Worm (Caenorhabditis elegans) whole organism, late embryonic: ENCODE results near the gene rab-7.
A peak's percentile ranks its signal among the peaks of the same experiment; 100 is the strongest.

Experiments used
- C08G9.2 ChIP-seq: sonication (generic microtip); optimal IDR thresholded peaks from 2 replicates; lab custom pipeline; 2016; ENCODE audit warnings: mild to moderate bottlenecking, missing genetic modification characterization, moderate library complexity, missing compliant biosample characterization
- C38D4.7 ChIP-seq: fragments of 200-800 bp; sonication (Bioruptor generic); optimal IDR thresholded peaks from 2 replicates; lab custom pipeline; 2018; ENCODE audit warnings: mild to moderate bottlenecking, missing genetic modification characterization, moderate library complexity, missing compliant biosample characterization
- Y22D7AL.16 ChIP-seq: sonication (generic microtip); optimal IDR thresholded peaks from 2 replicates; lab custom pipeline; 2016; ENCODE audit warnings: missing genetic modification characterization, missing compliant biosample characterization
- ama-1 ChIP-seq: fragments of 150-350 bp; optimal IDR thresholded peaks from 2 replicates; lab custom pipeline; 2014
- ceh-30 ChIP-seq: fragments of 150-350 bp; optimal IDR thresholded peaks from 2 replicates; lab custom pipeline; 2014; ENCODE audit warnings: missing biosample characterization, missing genetic modification characterization
- ceh-45 ChIP-seq: fragments of 200-800 bp; sonication (Bioruptor generic); IDR thresholded peaks from 2 replicates; pipeline ENCODE4 v1.3.6; 2022; ENCODE audit warnings: missing genetic modification reagents, missing genetic modification characterization, missing compliant biosample characterization
- ceh-48 ChIP-seq: sonication (generic microtip); optimal IDR thresholded peaks from 2 replicates; lab custom pipeline; 2016; ENCODE audit warnings: missing genetic modification characterization, inconsistent platforms, missing compliant biosample characterization
- che-1 ChIP-seq: sonication (generic microtip); optimal IDR thresholded peaks from 2 replicates; lab custom pipeline; 2016; ENCODE audit warnings: mild to moderate bottlenecking, missing genetic modification characterization, missing compliant biosample characterization
- dmd-4 ChIP-seq: sonication (generic microtip); optimal IDR thresholded peaks from 2 replicates; lab custom pipeline; 2016; ENCODE audit warnings: borderline replicate concordance, missing genetic modification characterization, missing compliant biosample characterization
- elt-2 ChIP-seq: sonication (generic microtip); optimal IDR thresholded peaks from 2 replicates; lab custom pipeline; 2016; ENCODE audit warnings: missing genetic modification reagents, missing genetic modification characterization, missing compliant biosample characterization
- gmeb-2 ChIP-seq: sonication (generic microtip); optimal IDR thresholded peaks from 2 replicates; lab custom pipeline; 2016; ENCODE audit warnings: missing genetic modification characterization, inconsistent platforms, missing compliant biosample characterization
- hlh-15 ChIP-seq: sonication (generic microtip); optimal IDR thresholded peaks from 2 replicates; lab custom pipeline; 2016; ENCODE audit warnings: missing genetic modification characterization, missing compliant biosample characterization
- hlh-30 ChIP-seq: sonication (generic microtip); optimal IDR thresholded peaks from 2 replicates; lab custom pipeline; 2017; ENCODE audit warnings: antibody characterized with exemption, missing genetic modification characterization, missing compliant biosample characterization; ENCODE audit not compliant: insufficient read depth
- hlh-6 ChIP-seq: sonication (generic microtip); optimal IDR thresholded peaks from 2 replicates; lab custom pipeline; 2016; ENCODE audit warnings: missing genotype, missing genetic modification characterization, missing compliant biosample characterization
- hlh-8 ChIP-seq: sonication (generic microtip); optimal IDR thresholded peaks from 2 replicates; lab custom pipeline; 2016; ENCODE audit warnings: missing genotype, missing genetic modification characterization, missing compliant biosample characterization
- lim-6 ChIP-seq: sonication (generic microtip); optimal IDR thresholded peaks from 2 replicates; lab custom pipeline; 2016; ENCODE audit warnings: missing genetic modification characterization, missing compliant biosample characterization
- lin-11 ChIP-seq: fragments of 200-800 bp; sonication (Bioruptor generic); optimal IDR thresholded peaks from 2 replicates; lab custom pipeline; 2018; ENCODE audit warnings: mild to moderate bottlenecking, missing genetic modification characterization, missing compliant biosample characterization
- madf-2 ChIP-seq: sonication (generic microtip); optimal IDR thresholded peaks from 2 replicates; lab custom pipeline; 2017; ENCODE audit warnings: missing genetic modification characterization, missing compliant biosample characterization
- mec-3 ChIP-seq: sonication (generic microtip); optimal IDR thresholded peaks from 2 replicates; lab custom pipeline; 2016; ENCODE audit warnings: borderline replicate concordance, missing genetic modification characterization, missing compliant biosample characterization
- nfya-1 ChIP-seq: sonication (generic microtip); optimal IDR thresholded peaks from 2 replicates; lab custom pipeline; 2017; ENCODE audit warnings: missing genetic modification characterization, mild to moderate bottlenecking, missing compliant biosample characterization, antibody characterized with exemption, moderate library complexity
- nhr-11 ChIP-seq: fragments of 150-350 bp; optimal IDR thresholded peaks from 2 replicates; lab custom pipeline; 2014; ENCODE audit warnings: missing biosample characterization, missing genetic modification characterization
- pag-3 ChIP-seq: sonication (generic microtip); optimal IDR thresholded peaks from 2 replicates; lab custom pipeline; 2016; ENCODE audit warnings: missing compliant biosample characterization, missing genetic modification characterization, borderline replicate concordance
- pax-1 ChIP-seq: fragments of 150-350 bp; optimal IDR thresholded peaks from 2 replicates; lab custom pipeline; 2014; ENCODE audit warnings: missing biosample characterization, missing genetic modification characterization
- pha-2 ChIP-seq: sonication (generic microtip); optimal IDR thresholded peaks from 2 replicates; lab custom pipeline; 2017; ENCODE audit warnings: mild to moderate bottlenecking, missing genetic modification characterization, missing compliant biosample characterization
- pros-1 ChIP-seq: fragments of 150-350 bp; optimal IDR thresholded peaks from 2 replicates; lab custom pipeline; 2014; ENCODE audit warnings: missing biosample characterization, missing genetic modification reagents, missing genetic modification characterization
- ref-2 ChIP-seq: sonication (generic microtip); optimal IDR thresholded peaks from 2 replicates; lab custom pipeline; 2016; ENCODE audit warnings: missing genetic modification characterization, missing compliant biosample characterization
- rnt-1 ChIP-seq: sonication (generic microtip); optimal IDR thresholded peaks from 2 replicates; lab custom pipeline; 2016; ENCODE audit warnings: missing genetic modification characterization, missing compliant biosample characterization
- sdc-2 ChIP-seq: sonication (generic microtip); optimal IDR thresholded peaks from 2 replicates; lab custom pipeline; 2016; ENCODE audit warnings: missing genotype, missing genetic modification characterization, missing compliant biosample characterization
- sox-2 ChIP-seq: fragments of 200-800 bp; sonication (Bioruptor generic); IDR thresholded peaks from 2 replicates; pipeline ENCODE4 v1.3.6; 2022; ENCODE audit warnings: missing genetic modification reagents, missing genetic modification characterization, missing compliant biosample characterization
- syd-9 ChIP-seq: sonication (generic microtip); optimal IDR thresholded peaks from 2 replicates; lab custom pipeline; 2016; ENCODE audit warnings: mild to moderate bottlenecking, missing genetic modification characterization, moderate library complexity, missing compliant biosample characterization
- unc-42 ChIP-seq: sonication (generic microtip); optimal IDR thresholded peaks from 2 replicates; lab custom pipeline; 2016; ENCODE audit warnings: missing genotype, missing genetic modification characterization, missing compliant biosample characterization
- unc-86 ChIP-seq: sonication (generic microtip); optimal IDR thresholded peaks from 2 replicates; lab custom pipeline; 2016; ENCODE audit warnings: missing genetic modification characterization, missing compliant biosample characterization
- zip-5 ChIP-seq: sonication (generic microtip); optimal IDR thresholded peaks from 2 replicates; lab custom pipeline; 2016; ENCODE audit warnings: missing genetic modification characterization, missing compliant biosample characterization
- ztf-16 ChIP-seq: sonication (generic microtip); optimal IDR thresholded peaks from 2 replicates; lab custom pipeline; 2017; ENCODE audit warnings: missing genetic modification characterization, missing compliant biosample characterization

Gene rab-7

ce11 chrII:11978478-11978877 lies 11.7 kb upstream of the rab-7 start:
- TF ChIP-seq pax-1 (no peak), hlh-30 (no peak), pros-1 (tag; lab: Kevin White, UChicago) (no peak), madf-2 (tag; lab: Kevin White, UChicago) (no peak), rnt-1 (no peak), pag-3 (tag; lab: Kevin White, UChicago) (no peak), unc-86 (tag; lab: Kevin White, UChicago) (no peak), sdc-2 (tag; lab: Kevin White, UChicago) (no peak)

- no peak for TF ChIP-seq elt-2 (tag; lab: Kevin White, UChicago)
- peak; percentile 33 for TF ChIP-seq C08G9.2 (tag; lab: Kevin White, UChicago)
- no peak for TF ChIP-seq lim-6 (tag; lab: Kevin White, UChicago)
- peak; percentile 73 for TF ChIP-seq ama-1
- TF ChIP-seq zip-5 (tag; lab: Kevin White, UChicago), result no peak
- peak; percentile 23 for TF ChIP-seq hlh-6 (tag; lab: Kevin White, UChicago)
Observed at ce11 chrII:11977363-11977762, 10.6 kb upstream of the rab-7 start, which contains the start of gene Y17G7B.21. Y17G7B.21 (minus strand) TSS chrII:11977661.

- TF ChIP-seq ceh-30 (tag; lab: Kevin White, UChicago) (no peak), sox-2 (GFP tag; lab: Robert Waterston, UW) (no peak), ceh-45 (GFP tag; lab: Robert Waterston, UW) (no peak), elt-2 (tag; lab: Kevin White, UChicago) (no peak), ref-2 (tag; lab: Kevin White, UChicago) (no peak), hlh-8 (tag; lab: Kevin White, UChicago) (no peak)
Observed at ce11 chrII:11976727-11977259, 10.1 kb upstream of the rab-7 start.

- TF ChIP-seq syd-9 (tag; lab: Kevin White, UChicago) (no peak), unc-42 (no peak), sdc-2 (tag; lab: Kevin White, UChicago) (no peak), mec-3 (no peak), ceh-48 (tag; lab: Kevin White, UChicago) (no peak), rnt-1 (no peak), che-1 (tag; lab: Kevin White, UChicago) (no peak), nfya-1 (tag; lab: Kevin White, UChicago) (peak; percentile 4), pha-2 (tag; lab: Kevin White, UChicago) (no peak), elt-2 (tag; lab: Kevin White, UChicago) (peak; percentile 23), hlh-15 (tag; lab: Kevin White, UChicago) (no peak), ceh-45 (GFP tag; lab: Robert Waterston, UW) (no peak), ztf-16 (tag; lab: Kevin White, UChicago) (no peak), zip-5 (tag; lab: Kevin White, UChicago) (no peak), Y22D7AL.16 (no peak), dmd-4 (tag; lab: Kevin White, UChicago) (no peak), ref-2 (tag; lab: Kevin White, UChicago) (no peak), nhr-11 (no peak), C38D4.7 (peak; percentile 25), lin-11 (tag; lab: Kevin White, UChicago) (no peak), ama-1 (peak; percentile 79), gmeb-2 (peak; percentile 67)
Observed at ce11 chrII:11974048-11974995, 7.6 kb upstream of the rab-7 start.
